1 fruit fly cellular context compared by ENCODE assay signal in genomic region chr3R:18021261-18021679, dm6.
TF ChIP-seq lines count a peak whose summit lies in the region.

Gene CG7785 (plus strand): TSS chr3R:18021600.

TF ChIP-seq in whole organism, embryonic, 481 proteins besides CTCF, POLR2A, EP300 and RAD21 (continued from another document and continues in another):
- TF ChIP-seq CG13123 (GFP tag; optimal IDR thresholded peaks at IDR 0.05; lab: Kevin White, UChicago) (no peak), zen2 (GFP tag; IDR thresholded peaks at IDR 0.05; lab: Robert Waterston, UW; ENCODE audit: partially characterized antibody) (no peak), Doc2 (GFP tag; IDR thresholded peaks at IDR 0.05; lab: Robert Waterston, UW) (no peak), TFAM (GFP tag; optimal IDR thresholded peaks at IDR 0.05; lab: Kevin White, UChicago) (no peak), Bdp1 (GFP tag; optimal IDR thresholded peaks at IDR 0.05; lab: Kevin White, UChicago) (peak; percentile 28), tin (GFP tag; optimal IDR thresholded peaks at IDR 0.05; lab: Kevin White, UChicago) (peak; percentile 13), CG7556 (GFP tag; optimal IDR thresholded peaks at IDR 0.05; lab: Kevin White, UChicago) (peak; percentile 0), CG12219 (GFP tag; optimal IDR thresholded peaks at IDR 0.05; lab: Kevin White, UChicago) (no peak), CHES-1-like (GFP tag; optimal IDR thresholded peaks at IDR 0.05; lab: Kevin White, UChicago) (peak; percentile 15), CG17328 (GFP tag; IDR thresholded peaks at IDR 0.05; lab: Robert Waterston, UW) (no peak), CG12769 (tag; optimal IDR thresholded peaks at IDR 0.05; lab: Kevin White, UChicago) (no peak), shn (GFP tag; optimal IDR thresholded peaks at IDR 0.05; lab: Kevin White, UChicago) (peak; percentile 29), Bteb2 (GFP tag; optimal IDR thresholded peaks at IDR 0.05; lab: Kevin White, UChicago) (peak; percentile 14), slp2 (GFP tag; optimal IDR thresholded peaks at IDR 0.05; lab: Kevin White, UChicago) (peak; percentile 34), CG17385 (GFP tag; optimal IDR thresholded peaks at IDR 0.05; lab: Kevin White, UChicago) (peak; percentile 58), sima (GFP tag; optimal IDR thresholded peaks at IDR 0.05; lab: Kevin White, UChicago) (no peak), Abd-B (GFP tag; optimal IDR thresholded peaks at IDR 0.05; lab: Kevin White, UChicago) (peak; percentile 40), CG11723 (GFP tag; optimal IDR thresholded peaks at IDR 0.05; lab: Kevin White, UChicago) (no peak), CG32772 (GFP tag; IDR thresholded peaks at IDR 0.05; lab: Robert Waterston, UW) (no peak), Dad (GFP tag; optimal IDR thresholded peaks at IDR 0.05; lab: Kevin White, UChicago) (no peak), CG1233 (GFP tag; optimal IDR thresholded peaks at IDR 0.05; lab: Kevin White, UChicago) (peak; percentile 49), Sox100B (GFP tag; optimal IDR thresholded peaks at IDR 0.05; lab: Kevin White, UChicago) (peak; percentile 47), inv (GFP tag; IDR thresholded peaks at IDR 0.05; lab: Robert Waterston, UW; ENCODE audit: partially characterized antibody) (no peak), Blimp-1 (GFP tag; optimal IDR thresholded peaks at IDR 0.05; lab: Kevin White, UChicago) (peak; percentile 43), H2.0 (GFP tag; IDR thresholded peaks at IDR 0.05; lab: Robert Waterston, UW) (peak; percentile 16; the same call in 1 of the 2 replicates), Hr78 (GFP tag; optimal IDR thresholded peaks at IDR 0.05; lab: Kevin White, UChicago) (no peak), CG31388 (GFP tag; optimal IDR thresholded peaks at IDR 0.05; lab: Kevin White, UChicago) (peak; percentile 34), gfzf (GFP tag; optimal IDR thresholded peaks at IDR 0.05; lab: Kevin White, UChicago) (peak; percentile 70), CG2129 (GFP tag; IDR thresholded peaks at IDR 0.05; lab: Robert Waterston, UW; ENCODE audit: partially characterized antibody) (no peak), tll (GFP tag; optimal IDR thresholded peaks at IDR 0.05; lab: Kevin White, UChicago) (no peak), CG9876 (GFP tag; optimal IDR thresholded peaks at IDR 0.05; lab: Kevin White, UChicago) (peak; percentile 56), CG3065 (GFP tag; optimal IDR thresholded peaks at IDR 0.05; lab: Kevin White, UChicago) (peak; percentile 21), CG17612 (GFP tag; IDR thresholded peaks at IDR 0.05; lab: Robert Waterston, UW) (no peak), bab2 (GFP tag; optimal IDR thresholded peaks at IDR 0.05; lab: Kevin White, UChicago) (peak; percentile 22), CG17568 (GFP tag; optimal IDR thresholded peaks at IDR 0.05; lab: Kevin White, UChicago) (peak; percentile 7), klu (GFP tag; IDR thresholded peaks at IDR 0.05; lab: Robert Waterston, UW) (no peak), cwo (GFP tag; optimal IDR thresholded peaks at IDR 0.05; lab: Kevin White, UChicago) (no peak), org-1 (GFP tag; optimal IDR thresholded peaks at IDR 0.05; lab: Kevin White, UChicago) (no peak), CG2202 (tag; optimal IDR thresholded peaks at IDR 0.05; lab: Kevin White, UChicago) (peak; percentile 4), fd102C (GFP tag; optimal IDR thresholded peaks at IDR 0.05; lab: Kevin White, UChicago) (peak; percentile 2), D19A (tag; optimal IDR thresholded peaks at IDR 0.05; lab: Kevin White, UChicago) (no peak), CkIIα-i1 (GFP tag; IDR thresholded peaks at IDR 0.05; lab: Robert Waterston, UW) (no peak), E2f1 (GFP tag; IDR thresholded peaks at IDR 0.05; lab: Robert Waterston, UW) (peak; percentile 47), CG11085 (GFP tag; IDR thresholded peaks at IDR 0.05; lab: Robert Waterston, UW) (no peak), az2 (GFP tag; optimal IDR thresholded peaks at IDR 0.05; lab: Kevin White, UChicago) (peak; percentile 69), aop (GFP tag; IDR thresholded peaks at IDR 0.05; lab: Robert Waterston, UW) (no peak), CG2678 (tag; optimal IDR thresholded peaks at IDR 0.05; lab: Kevin White, UChicago) (peak; percentile 52), CG12942 (GFP tag; optimal IDR thresholded peaks at IDR 0.05; lab: Kevin White, UChicago) (no peak), wor (GFP tag; IDR thresholded peaks at IDR 0.05; lab: Robert Waterston, UW) (peak; percentile 28; the same call in 1 of the 2 replicates), CG4820 (GFP tag; optimal IDR thresholded peaks at IDR 0.05; lab: Kevin White, UChicago) (peak; percentile 39), CG16779 (GFP tag; IDR thresholded peaks at IDR 0.05; lab: Robert Waterston, UW) (no peak), CG3995 (GFP tag; optimal IDR thresholded peaks at IDR 0.05; lab: Kevin White, UChicago) (no peak), CG16863 (GFP tag; optimal IDR thresholded peaks at IDR 0.05; lab: Kevin White, UChicago) (peak; percentile 43), CG13775 (GFP tag; optimal IDR thresholded peaks at IDR 0.05; lab: Kevin White, UChicago) (peak; percentile 59), CG18011 (GFP tag; optimal IDR thresholded peaks at IDR 0.05; lab: Kevin White, UChicago) (no peak), trem (tag; optimal IDR thresholded peaks at IDR 0.05; lab: Kevin White, UChicago) (peak; percentile 12), ATbp (GFP tag; optimal IDR thresholded peaks at IDR 0.05; lab: Kevin White, UChicago) (peak; percentile 32), da (GFP tag; optimal IDR thresholded peaks at IDR 0.05; lab: Kevin White, UChicago) (peak; percentile 1), wdn (GFP tag; IDR thresholded peaks at IDR 0.05; lab: Robert Waterston, UW) (no peak; the same call in 1 of the 2 replicates), gsb (GFP tag; IDR thresholded peaks at IDR 0.05; lab: Robert Waterston, UW) (no peak), Lim3 (GFP tag; IDR thresholded peaks at IDR 0.05; lab: Robert Waterston, UW) (no peak), nau (GFP tag; optimal IDR thresholded peaks at IDR 0.05; lab: Kevin White, UChicago) (no peak), CG4282 (GFP tag; optimal IDR thresholded peaks at IDR 0.05; lab: Kevin White, UChicago) (no peak), ase (GFP tag; IDR thresholded peaks at IDR 0.05; lab: Robert Waterston, UW) (no peak), CG32767 (GFP tag; IDR thresholded peaks at IDR 0.05; lab: Robert Waterston, UW) (no peak), Six4 (GFP tag; optimal IDR thresholded peaks at IDR 0.05; lab: Kevin White, UChicago) (peak; percentile 27), ac (GFP tag; optimal IDR thresholded peaks at IDR 0.05; lab: Kevin White, UChicago) (no peak), Hsf (GFP tag; optimal IDR thresholded peaks at IDR 0.05; lab: Kevin White, UChicago) (peak; percentile 71), insv (GFP tag; optimal IDR thresholded peaks at IDR 0.05; lab: Kevin White, UChicago) (peak in 1 of 2 experiments; percentile 62), ash1 (GFP tag; optimal IDR thresholded peaks at IDR 0.05; lab: Kevin White, UChicago) (no peak), knrl (GFP tag; IDR thresholded peaks at IDR 0.05; lab: Robert Waterston, UW; ENCODE audit: partially characterized antibody) (peak; percentile 27; the same call in 1 of the 3 replicates), CG3726 (GFP tag; IDR thresholded peaks at IDR 0.05; lab: Robert Waterston, UW) (no peak), CG2199 (GFP tag; IDR thresholded peaks at IDR 0.05; lab: Robert Waterston, UW) (no peak), CG4404 (GFP tag; IDR thresholded peaks at IDR 0.05; lab: Robert Waterston, UW) (no peak), ara (GFP tag; IDR thresholded peaks at IDR 0.05; lab: Robert Waterston, UW) (no peak), ftz-f1 (GFP tag; optimal IDR thresholded peaks at IDR 0.05; lab: Kevin White, UChicago) (no peak), Stat92E (GFP tag; optimal IDR thresholded peaks at IDR 0.05; lab: Kevin White, UChicago) (peak in 1 of 3 experiments; percentile 46), p53 (GFP tag; optimal IDR thresholded peaks at IDR 0.05; lab: Kevin White, UChicago) (peak; percentile 26), CG34224 (GFP tag; IDR thresholded peaks at IDR 0.05; lab: Robert Waterston, UW; ENCODE audit: partially characterized antibody) (no peak), CG7271 (tag; optimal IDR thresholded peaks at IDR 0.05; lab: Kevin White, UChicago) (peak; percentile 22), CG8359 (GFP tag; optimal IDR thresholded peaks at IDR 0.05; lab: Kevin White, UChicago; ENCODE audit: borderline replicate concordance) (no peak), slou (GFP tag; optimal IDR thresholded peaks at IDR 0.05; lab: Kevin White, UChicago) (no peak), Oaz (GFP tag; IDR thresholded peaks at IDR 0.05; lab: Robert Waterston, UW) (no peak), Ravus (GFP tag; IDR thresholded peaks at IDR 0.05; lab: Robert Waterston, UW) (no peak), NK7.1 (GFP tag; optimal IDR thresholded peaks at IDR 0.05; lab: Kevin White, UChicago) (no peak), CoRest (tag; optimal IDR thresholded peaks at IDR 0.05; lab: Kevin White, UChicago) (peak; percentile 79), zf30C (GFP tag; optimal IDR thresholded peaks at IDR 0.05; lab: Kevin White, UChicago) (no peak), CG3407 (GFP tag; optimal IDR thresholded peaks at IDR 0.05; lab: Kevin White, UChicago) (peak; percentile 12), Chrac-16 (GFP tag; optimal IDR thresholded peaks at IDR 0.05; lab: Kevin White, UChicago) (peak; percentile 74), CG6854 (GFP tag; optimal IDR thresholded peaks at IDR 0.05; lab: Kevin White, UChicago) (no peak), Oli (tag; optimal IDR thresholded peaks at IDR 0.05; lab: Kevin White, UChicago) (peak; percentile 38), CG14965 (GFP tag; optimal IDR thresholded peaks at IDR 0.05; lab: Kevin White, UChicago; ENCODE audit: borderline replicate concordance) (no peak), CG11504 (tag; optimal IDR thresholded peaks at IDR 0.05; lab: Kevin White, UChicago) (peak; percentile 73), gcm2 (GFP tag; optimal IDR thresholded peaks at IDR 0.05; lab: Kevin White, UChicago) (no peak), Jarid2 (GFP tag; optimal IDR thresholded peaks at IDR 0.05; lab: Kevin White, UChicago) (peak; percentile 22), Ets97D (GFP tag; optimal IDR thresholded peaks at IDR 0.05; lab: Kevin White, UChicago) (peak; percentile 88), run (tag; optimal IDR thresholded peaks at IDR 0.05; lab: Kevin White, UChicago) (no peak), Fer3 (tag; optimal IDR thresholded peaks at IDR 0.05; lab: Kevin White, UChicago) (peak; percentile 50), ems (GFP tag; optimal IDR thresholded peaks at IDR 0.05; lab: Kevin White, UChicago) (no peak), scrt (GFP tag; optimal IDR thresholded peaks at IDR 0.05; lab: Kevin White, UChicago) (peak; percentile 7), Scr (GFP tag; IDR thresholded peaks at IDR 0.05; lab: Robert Waterston, UW; ENCODE audit: partially characterized antibody) (no peak), sens-2 (GFP tag; IDR thresholded peaks at IDR 0.05; lab: Robert Waterston, UW) (no peak), stwl (tag; optimal IDR thresholded peaks at IDR 0.05; lab: Kevin White, UChicago) (peak; percentile 78), Sry-β (GFP tag; optimal IDR thresholded peaks at IDR 0.05; lab: Kevin White, UChicago) (no peak), Dek (tag; optimal IDR thresholded peaks at IDR 0.05; lab: Kevin White, UChicago) (peak; percentile 48), sc (optimal IDR thresholded peaks at IDR 0.05; lab: Kevin White, UChicago) (no peak), sc (GFP tag; optimal IDR thresholded peaks at IDR 0.05; lab: Kevin White, UChicago) (peak; percentile 39), fd3F (GFP tag; optimal IDR thresholded peaks at IDR 0.05; lab: Kevin White, UChicago) (peak; percentile 48), sna (GFP tag; IDR thresholded peaks at IDR 0.05; lab: Robert Waterston, UW; ENCODE audit: partially characterized antibody) (no peak), CG8281 (tag; optimal IDR thresholded peaks at IDR 0.05; lab: Kevin White, UChicago) (no peak), CG8478 (optimal IDR thresholded peaks at IDR 0.05; lab: Kevin White, UChicago) (peak; percentile 64), nerfin-2 (GFP tag; IDR thresholded peaks at IDR 0.05; lab: Robert Waterston, UW; ENCODE audit: partially characterized antibody) (no peak), Spps (tag; optimal IDR thresholded peaks at IDR 0.05; lab: Kevin White, UChicago) (no peak), hb (GFP tag; IDR thresholded peaks at IDR 0.05; lab: Robert Waterston, UW; ENCODE audit: partially characterized antibody) (no peak), pum (GFP tag; optimal IDR thresholded peaks at IDR 0.05; lab: Kevin White, UChicago) (peak; percentile 42), CG11695 (GFP tag; IDR thresholded peaks at IDR 0.05; lab: Robert Waterston, UW) (no peak), Dp (GFP tag; optimal IDR thresholded peaks at IDR 0.05; lab: Kevin White, UChicago) (peak; percentile 53), Optix (GFP tag; IDR thresholded peaks at IDR 0.05; lab: Robert Waterston, UW) (no peak), kay (GFP tag; optimal IDR thresholded peaks at IDR 0.05; lab: Kevin White, UChicago) (peak; percentile 28), Sin3A (optimal IDR thresholded peaks at IDR 0.05; lab: Kevin White, UChicago) (peak; percentile 24), HHEX (GFP tag; optimal IDR thresholded peaks at IDR 0.05; lab: Kevin White, UChicago) (peak; percentile 6), CG1529 (GFP tag; optimal IDR thresholded peaks at IDR 0.05; lab: Kevin White, UChicago) (no peak), pzg (GFP tag; optimal IDR thresholded peaks at IDR 0.05; lab: Kevin White, UChicago) (peak; percentile 43), otp (GFP tag; IDR thresholded peaks at IDR 0.05; lab: Robert Waterston, UW) (no peak), CG7786 (GFP tag; optimal IDR thresholded peaks at IDR 0.05; lab: Kevin White, UChicago) (peak; percentile 9), ham (GFP tag; IDR thresholded peaks at IDR 0.05; lab: Robert Waterston, UW) (no peak), Ada2b (GFP tag; IDR thresholded peaks at IDR 0.05; lab: Robert Waterston, UW) (peak; percentile 14; the same call in 1 of the 2 replicates), CG18619 (GFP tag; optimal IDR thresholded peaks at IDR 0.05; lab: Kevin White, UChicago) (peak; percentile 49), grau (tag; optimal IDR thresholded peaks at IDR 0.05; lab: Kevin White, UChicago) (peak; percentile 53), Tbp (GFP tag; optimal IDR thresholded peaks at IDR 0.05; lab: Kevin White, UChicago) (no peak), CG12299 (tag; optimal IDR thresholded peaks at IDR 0.05; lab: Kevin White, UChicago) (no peak), Pdp1 (GFP tag; optimal IDR thresholded peaks at IDR 0.05; lab: Kevin White, UChicago) (peak; percentile 31 to 66), CG10431 (GFP tag; optimal IDR thresholded peaks at IDR 0.05; lab: Kevin White, UChicago) (peak; percentile 10), CG12659 (GFP tag; optimal IDR thresholded peaks at IDR 0.05; lab: Kevin White, UChicago) (peak; percentile 61)
